Worm (Caenorhabditis elegans) whole organism, late embryonic: ENCODE results near the gene C35D10.8.

Source experiments
- F13H6.1 ChIP-seq: sonication (generic microtip); optimal IDR thresholded peaks from 2 replicates; lab custom pipeline; 2016; ENCODE audit warnings: missing genetic modification characterization, missing compliant biosample characterization
- ama-1 ChIP-seq: fragments of 150-350 bp; optimal IDR thresholded peaks from 2 replicates; lab custom pipeline; 2014
- elt-2 ChIP-seq: sonication (generic microtip); optimal IDR thresholded peaks from 2 replicates; lab custom pipeline; 2016; ENCODE audit warnings: missing genetic modification reagents, missing genetic modification characterization, missing compliant biosample characterization
- pha-4 ChIP-seq: fragments of 150-350 bp; optimal IDR thresholded peaks from 2 replicates; lab custom pipeline; 2018; ENCODE audit warnings: missing biosample characterization, missing genetic modification reagents, missing genetic modification characterization
- rnt-1 ChIP-seq: sonication (generic microtip); optimal IDR thresholded peaks from 2 replicates; lab custom pipeline; 2016; ENCODE audit warnings: missing genetic modification characterization, missing compliant biosample characterization
- sdc-2 ChIP-seq: sonication (generic microtip); optimal IDR thresholded peaks from 2 replicates; lab custom pipeline; 2016; ENCODE audit warnings: missing genotype, missing genetic modification characterization, missing compliant biosample characterization
- tbx-7 ChIP-seq: sonication (generic microtip); optimal IDR thresholded peaks from 2 replicates; lab custom pipeline; 2016; ENCODE audit warnings: missing genotype, missing genetic modification characterization, missing compliant biosample characterization
- unc-42 ChIP-seq: sonication (generic microtip); optimal IDR thresholded peaks from 2 replicates; lab custom pipeline; 2016; ENCODE audit warnings: missing genotype, missing genetic modification characterization, missing compliant biosample characterization

- TF ChIP-seq ama-1 (lab: Kevin White, UChicago) (no peak), elt-2 (no peak), rnt-1 (tag; lab: Kevin White, UChicago) (no peak), tbx-7 (no peak), unc-42 (tag; lab: Kevin White, UChicago) (no peak), pha-4 (tag; lab: Kevin White, UChicago) (no peak), sdc-2 (tag; lab: Kevin White, UChicago) (no peak), F13H6.1 (tag; lab: Kevin White, UChicago) (no peak)
Measured at ce11 chrIII:4883429-4883828, 28.4 kb downstream of the C35D10.8 start, which contains the start of gene clec-5.
